Fruit fly (Drosophila melanogaster) Kc167 (cell line): ENCODE results near the gene cv-c.

Source experiments
- Sin3A ChIP-seq: fragments of >200 bp; optimal IDR thresholded peaks from 2 replicates; lab custom pipeline; 2018; ENCODE audit warnings: missing external identifiers
- insv ChIP-seq: fragments of >200 bp; optimal IDR thresholded peaks from 3 replicates; lab custom pipeline; 2018; ENCODE audit warnings: missing external identifiers
- psq ChIP-seq: fragments of >200 bp; optimal IDR thresholded peaks from 2 replicates; lab custom pipeline; 2017; ENCODE audit warnings: missing external identifiers

DNA sequence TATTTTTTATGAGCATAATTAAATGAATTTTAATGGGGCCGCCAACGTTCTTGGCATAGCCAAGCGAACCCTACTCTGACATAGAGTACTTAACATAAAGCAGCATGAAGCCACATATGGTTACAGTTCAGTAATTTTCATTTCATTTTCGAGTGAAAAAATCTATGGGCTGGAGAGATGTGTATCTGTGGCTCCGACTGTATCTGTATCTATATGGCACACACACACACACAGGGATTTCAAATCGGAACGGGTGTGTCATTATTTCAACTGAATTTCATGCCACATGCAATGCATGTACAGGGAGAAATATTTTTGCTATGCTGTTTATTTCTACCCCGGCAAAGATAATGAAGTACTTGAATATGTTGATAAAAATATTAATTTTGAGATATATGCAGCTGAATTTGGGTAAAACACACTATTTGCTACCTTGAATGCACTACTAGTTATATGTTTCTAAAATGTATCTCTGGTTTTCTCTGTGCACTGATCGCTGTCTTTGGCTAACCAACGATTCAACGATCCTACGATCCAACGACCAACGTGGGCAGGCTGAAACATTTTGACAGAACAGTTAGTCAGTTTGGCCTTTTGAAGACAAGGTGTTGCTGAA, 14.2 kb downstream of the cv-c start:
- TF ChIP-seq insv, result no peak
- TF ChIP-seq psq, result no peak
- TF ChIP-seq Sin3A (lab: Kevin White, UChicago), result no peak
